Worm (Caenorhabditis elegans): ENCODE measurements around the gene tbcb-1.

DNA sequence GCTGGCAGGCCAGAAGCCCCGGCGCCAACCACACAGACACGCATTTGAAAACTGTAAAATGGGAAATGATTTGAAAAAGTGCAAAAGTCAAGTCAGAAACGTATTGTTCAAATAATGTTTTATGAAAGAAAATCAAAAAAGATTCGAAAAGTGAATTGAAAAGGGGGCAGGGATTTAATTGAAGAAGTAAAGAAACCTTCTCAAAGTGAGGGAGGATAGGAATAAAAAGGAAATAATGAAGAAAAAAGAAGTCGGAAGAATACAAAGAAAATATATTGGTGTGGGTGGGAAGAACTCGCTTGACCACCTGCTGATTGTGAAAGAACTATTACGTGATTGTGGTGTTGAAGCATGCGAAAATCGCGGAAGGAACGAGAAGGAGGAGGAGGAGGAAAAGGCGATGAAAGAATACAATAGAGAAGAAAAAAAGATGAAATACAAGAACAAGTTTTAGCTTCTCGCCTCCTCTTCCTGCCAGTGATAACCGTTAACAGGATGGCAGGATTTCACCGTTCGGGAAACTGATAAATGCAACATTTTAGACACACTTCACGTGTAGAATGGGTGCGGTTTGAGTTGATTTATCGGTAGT lies 14.8 kb downstream of the tbcb-1 start, which contains the start of gene fmo-4:
- TF ChIP-seq elt-1 (tag; optimal IDR thresholded peaks at IDR 0.05) (no peak), unc-62 (GFP tag; optimal IDR thresholded peaks at IDR 0.05) (no peak), unc-39 (tag; optimal IDR thresholded peaks at IDR 0.05) (no peak), aly-2 (tag; optimal IDR thresholded peaks at IDR 0.05) (no peak), lin-39 (tag; optimal IDR thresholded peaks at IDR 0.05) (no peak), snpc-4 (tag; optimal IDR thresholded peaks at IDR 0.05) (no peak), ama-1 (optimal IDR thresholded peaks at IDR 0.05) (no peak)

Measured in whole organism, L2 larva.